Worm (Caenorhabditis elegans) whole organism, L4 larva: ENCODE data around the gene Y46H3D.1.

Source experiments
- ZK546.5 ChIP-seq, 2 experiments: sonication (generic microtip); optimal IDR thresholded peaks; 2 replicates each; lab custom pipeline; 2017; ENCODE audit warnings: missing biosample characterization in 2 of 2, missing genetic modification characterization in 2 of 2
- egl-27 ChIP-seq: sonication (generic microtip); optimal IDR thresholded peaks from 3 replicates; lab custom pipeline; 2017; ENCODE audit warnings: missing biosample characterization, missing genetic modification reagents, missing genetic modification characterization
- zag-1 ChIP-seq: fragments of 150-350 bp; optimal IDR thresholded peaks from 2 replicates; lab custom pipeline; 2014; ENCODE audit warnings: missing biosample characterization, missing genetic modification characterization

- TF ChIP-seq egl-27 (tag; lab: Kevin White, UChicago), result no peak
- TF ChIP-seq zag-1, result no peak
- no peak for TF ChIP-seq ZK546.5 (tag; optimal IDR thresholded peaks at IDR 0.05; lab: Kevin White, UChicago)
Measured at ce11 chrV:1648000-1648399, 5.7 kb downstream of the Y46H3D.1 start, which contains the start of gene irld-45.
